Worm (Caenorhabditis elegans) whole organism, L4/young adult: ENCODE results near the gene Y116A8C.37.
A peak's percentile ranks its signal among the peaks of the same experiment; 100 is the strongest.

ENCODE experiments used
- W03F9.2 ChIP-seq: fragments of 150-350 bp; optimal IDR thresholded peaks from 2 replicates; lab custom pipeline; 2014; ENCODE audit warnings: missing biosample characterization, missing genetic modification characterization
- dao-5 ChIP-seq: sonication (generic microtip); optimal IDR thresholded peaks from 2 replicates; lab custom pipeline; 2016; ENCODE audit warnings: missing genotype, missing genetic modification characterization, moderate library complexity, missing compliant biosample characterization
- him-1 ChIP-seq: sonication (generic microtip); optimal IDR thresholded peaks from 2 replicates; lab custom pipeline; 2016; ENCODE audit warnings: missing genotype, missing genetic modification reagents, missing genetic modification characterization, missing compliant biosample characterization

Gene Y116A8C.37

ce11 chrIV:17126512-17126911, 4.4 kb downstream of the Y116A8C.37 start:
- no peak for TF ChIP-seq dao-5 (tag; lab: Kevin White, UChicago)
- TF ChIP-seq W03F9.2 (tag; lab: Kevin White, UChicago), result no peak
- TF ChIP-seq him-1, result no peak

- TF ChIP-seq him-1 (no peak), dao-5 (tag; lab: Kevin White, UChicago) (no peak), W03F9.2 (tag; lab: Kevin White, UChicago) (no peak)
Observed at ce11 chrIV:17125967-17126366, 5.0 kb downstream of the Y116A8C.37 start.

ce11 chrIV:17121058-17121773, 9.7 kb downstream of the Y116A8C.37 start:
- TF ChIP-seq him-1 (no peak), dao-5 (tag; lab: Kevin White, UChicago) (no peak), W03F9.2 (tag; lab: Kevin White, UChicago) (no peak)

ce11 chrIV:17118987-17119732, 11.8 kb downstream of the Y116A8C.37 start, which contains the start of gene itsn-1:
Gene itsn-1 (plus strand): TSS chrIV:17119682.
- TF ChIP-seq him-1 (no peak), W03F9.2 (tag; lab: Kevin White, UChicago) (no peak), dao-5 (tag; lab: Kevin White, UChicago) (no peak)

- TF ChIP-seq him-1, result no peak
- TF ChIP-seq W03F9.2 (tag; lab: Kevin White, UChicago), result peak; percentile 30
Observed at ce11 chrIV:17118585-17118984, 12.3 kb downstream of the Y116A8C.37 start, which contains the start of gene uaf-2. Gene uaf-2 (minus strand): TSS chrIV:17118767.

- no peak for TF ChIP-seq dao-5 (tag; lab: Kevin White, UChicago)
- no peak for TF ChIP-seq W03F9.2 (tag; lab: Kevin White, UChicago)
- TF ChIP-seq him-1, result no peak
Observed at ce11 chrIV:17116821-17117220, 14.1 kb downstream of the Y116A8C.37 start.

- TF ChIP-seq dao-5 (tag; lab: Kevin White, UChicago) (no peak), him-1 (no peak), W03F9.2 (tag; lab: Kevin White, UChicago) (no peak)
Observed at ce11 chrIV:17116345-17116744, 14.6 kb downstream of the Y116A8C.37 start, which contains the start of gene cyn-13. Gene cyn-13 (minus strand): TSS chrIV:17116657.

- TF ChIP-seq W03F9.2 (tag; lab: Kevin White, UChicago), result no peak
- TF ChIP-seq dao-5 (tag; lab: Kevin White, UChicago), result no peak
- no peak for TF ChIP-seq him-1
Observed at ce11 chrIV:17111813-17112212, 19.1 kb downstream of the Y116A8C.37 start, which contains the start of gene Y116A8C.33. Gene Y116A8C.33 (plus strand): TSS chrIV:17112113.

ce11 chrIV:17110882-17111281, 20.1 kb downstream of the Y116A8C.37 start, which contains the start of gene sfa-1:
Gene sfa-1 (minus strand): TSS chrIV:17110982.
- TF ChIP-seq dao-5 (tag; lab: Kevin White, UChicago) (no peak), W03F9.2 (tag; lab: Kevin White, UChicago) (no peak), him-1 (no peak)

ce11 chrIV:17109436-17109835, 21.5 kb downstream of the Y116A8C.37 start:
- no peak for TF ChIP-seq dao-5 (tag; lab: Kevin White, UChicago)

ce11 chrIV:17108805-17109204, 22.1 kb downstream of the Y116A8C.37 start:
- TF ChIP-seq him-1 (no peak), W03F9.2 (tag; lab: Kevin White, UChicago) (no peak), dao-5 (tag; lab: Kevin White, UChicago) (no peak)

ce11 chrIV:17108200-17108599, 22.7 kb downstream of the Y116A8C.37 start:
- no peak for TF ChIP-seq W03F9.2 (tag; lab: Kevin White, UChicago)
- TF ChIP-seq him-1, result no peak
- no peak for TF ChIP-seq dao-5 (tag; lab: Kevin White, UChicago)

ce11 chrIV:17105578-17105977, 25.4 kb downstream of the Y116A8C.37 start:
- TF ChIP-seq him-1 (no peak), W03F9.2 (tag; lab: Kevin White, UChicago) (no peak), dao-5 (tag; lab: Kevin White, UChicago) (no peak)
